Worm (Caenorhabditis elegans) whole organism, early embryonic: Measurements from ENCODE around the gene fbxb-64.

Experiments
- B0310.2 ChIP-seq: sonication (generic microtip); optimal IDR thresholded peaks from 2 replicates; lab custom pipeline; 2016; ENCODE audit warnings: mild to moderate bottlenecking, missing genetic modification characterization, missing compliant biosample characterization
- F13C5.2 ChIP-seq: sonication (generic microtip); optimal IDR thresholded peaks from 2 replicates; lab custom pipeline; 2017; ENCODE audit warnings: mild to moderate bottlenecking, missing genetic modification characterization, inconsistent platforms, missing compliant biosample characterization
- aly-1 ChIP-seq: sonication (generic microtip); optimal IDR thresholded peaks from 2 replicates; lab custom pipeline; 2016; ENCODE audit warnings: missing genetic modification characterization, missing compliant biosample characterization
- ama-1 ChIP-seq: fragments of 150-350 bp; optimal IDR thresholded peaks from 2 replicates; lab custom pipeline; 2014
- ceh-13 ChIP-seq: fragments of 200-800 bp; sonication (Bioruptor generic); optimal IDR thresholded peaks from 2 replicates; lab custom pipeline; 2018; ENCODE audit warnings: mild to moderate bottlenecking, missing genetic modification characterization, missing compliant biosample characterization
- ceh-36 ChIP-seq: sonication (generic microtip); optimal IDR thresholded peaks from 2 replicates; lab custom pipeline; 2016; ENCODE audit warnings: missing genetic modification characterization, inconsistent platforms, missing compliant biosample characterization
- ets-7 ChIP-seq: sonication (generic microtip); optimal IDR thresholded peaks from 2 replicates; lab custom pipeline; 2016; ENCODE audit warnings: missing genotype, missing genetic modification characterization, missing compliant biosample characterization
- flt-1 ChIP-seq: fragments of 200-800 bp; sonication (Bioruptor generic); IDR thresholded peaks from 2 replicates; pipeline ENCODE4 v1.3.6; 2022; ENCODE audit warnings: missing genetic modification characterization, missing compliant biosample characterization
- hmbx-1 ChIP-seq: sonication (generic microtip); optimal IDR thresholded peaks from 2 replicates; lab custom pipeline; 2016; ENCODE audit warnings: mild to moderate bottlenecking, missing genetic modification characterization, missing compliant biosample characterization
- hmg-4 ChIP-seq: fragments of 200-800 bp; sonication (Bioruptor generic); optimal IDR thresholded peaks from 2 replicates; lab custom pipeline; 2018; ENCODE audit warnings: mild to moderate bottlenecking, missing genetic modification characterization, missing compliant biosample characterization
- hnd-1 ChIP-seq: sonication (generic microtip); optimal IDR thresholded peaks from 2 replicates; lab custom pipeline; 2016; ENCODE audit warnings: missing genetic modification characterization, missing compliant biosample characterization
- pes-1 ChIP-seq: fragments of 200-800 bp; sonication (Bioruptor generic); IDR thresholded peaks from 2 replicates; pipeline ENCODE4 v1.3.6; 2022; ENCODE audit warnings: missing genetic modification reagents, missing genetic modification characterization, missing compliant biosample characterization
- scrt-1 ChIP-seq: fragments of 200-800 bp; sonication (Bioruptor generic); IDR thresholded peaks from 2 replicates; pipeline ENCODE4 v1.3.6; 2022; ENCODE audit warnings: missing genetic modification characterization, missing compliant biosample characterization
- sea-1 ChIP-seq: fragments of 200-800 bp; sonication (Bioruptor generic); conservative IDR thresholded peaks from 2 replicates; pipeline ENCODE4 v1.3.6; 2022; ENCODE audit warnings: missing genetic modification characterization, missing compliant biosample characterization
- tbx-11 ChIP-seq: fragments of 200-800 bp; sonication (Bioruptor generic); IDR thresholded peaks from 2 replicates; pipeline ENCODE4 v1.3.6; 2022; ENCODE audit warnings: missing genetic modification characterization, missing compliant biosample characterization
- tbx-37 ChIP-seq: fragments of 200-800 bp; sonication (Bioruptor generic); conservative IDR thresholded peaks from 2 replicates; pipeline ENCODE4 v1.3.6; 2022; ENCODE audit warnings: missing genetic modification reagents, missing genetic modification characterization, missing compliant biosample characterization
- tra-4 ChIP-seq: sonication (generic microtip); optimal IDR thresholded peaks from 2 replicates; lab custom pipeline; 2017; ENCODE audit warnings: missing genetic modification characterization, missing compliant biosample characterization

Gene fbxb-64

ce11 chrV:19288073-19288805 is 24.8 kb upstream of the fbxb-64 start, which contains the start of the genes F55C9.3 and fbxb-57:
TSS of gene F55C9.3 (minus strand) at chrV:19288173.
TSS of gene fbxb-57 (plus strand) at chrV:19288755.
- no peak for TF ChIP-seq ceh-36 (tag; lab: Kevin White, UChicago)
- no peak for TF ChIP-seq ets-7 (tag; lab: Kevin White, UChicago)
- no peak for TF ChIP-seq hmg-4 (GFP tag; lab: Kevin White, UChicago)
- no peak for TF ChIP-seq F13C5.2 (tag; lab: Kevin White, UChicago)
- no peak for TF ChIP-seq hnd-1 (tag; lab: Kevin White, UChicago)
- TF ChIP-seq tra-4, result no peak
- no peak for TF ChIP-seq tbx-11 (GFP tag; lab: Robert Waterston, UW)
- TF ChIP-seq pes-1 (GFP tag; lab: Robert Waterston, UW), result no peak
- no peak for TF ChIP-seq flt-1 (GFP tag; lab: Robert Waterston, UW)
- TF ChIP-seq aly-1 (tag; lab: Kevin White, UChicago), result no peak
- TF ChIP-seq tbx-37 (GFP tag; lab: Robert Waterston, UW), result no peak
- TF ChIP-seq sea-1 (GFP tag; lab: Robert Waterston, UW), result no peak
- TF ChIP-seq hmbx-1, result no peak
- TF ChIP-seq ama-1 (lab: Kevin White, UChicago), result no peak
- TF ChIP-seq ceh-13 (GFP tag; lab: Kevin White, UChicago), result no peak
- TF ChIP-seq scrt-1 (GFP tag; lab: Robert Waterston, UW), result no peak

DNA sequence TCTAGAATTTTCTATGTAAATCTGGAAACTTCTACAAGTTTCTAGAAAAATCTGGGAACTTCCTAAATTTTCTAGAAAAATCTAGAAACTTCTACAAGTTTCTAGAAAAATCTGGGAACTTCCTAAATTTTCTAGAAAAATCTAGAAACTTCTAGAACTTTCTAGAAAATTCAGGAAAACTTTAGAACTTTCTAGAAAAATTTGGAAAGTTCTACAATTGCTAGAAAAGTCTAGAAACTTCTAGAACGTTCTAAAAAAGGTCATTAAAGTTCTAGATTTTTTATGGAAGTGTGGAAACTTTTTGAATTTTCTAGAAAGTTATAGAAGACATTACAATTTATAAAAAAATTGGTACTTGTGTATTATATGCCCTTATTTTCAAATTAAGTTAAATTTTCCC is 20.1 kb upstream of the fbxb-64 start, which contains the start of gene F55C9.5:
Gene F55C9.5, minus strand, starts transcription at position 101 of the 400 bp plus-strand sequence.
- TF ChIP-seq hmbx-1, result no peak

DNA sequence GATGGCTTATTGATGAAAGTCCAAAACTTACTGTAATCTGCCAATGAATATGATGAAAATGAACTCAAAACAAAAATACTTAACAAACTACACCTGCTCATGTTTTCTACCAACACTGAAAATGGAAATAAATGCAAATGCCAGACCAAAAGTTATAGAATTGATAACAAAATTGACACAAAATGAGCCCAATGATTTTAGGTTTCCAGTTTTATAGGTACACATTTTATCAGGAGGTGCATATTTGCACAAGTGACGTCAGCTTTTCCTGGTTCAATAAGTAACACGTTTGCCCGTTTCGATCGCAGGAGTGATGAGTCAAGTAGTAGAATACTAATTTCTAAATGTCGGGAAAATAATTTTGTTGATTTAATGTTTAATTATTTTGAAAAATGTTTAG is 16.4 kb upstream of the fbxb-64 start, which contains the start of gene F55C9.6:
Gene F55C9.6, minus strand, starts transcription at position 101 of the 400 bp plus-strand sequence.
- no peak for TF ChIP-seq aly-1 (tag; lab: Kevin White, UChicago)
- no peak for TF ChIP-seq ama-1 (lab: Kevin White, UChicago)
- TF ChIP-seq hnd-1 (tag; lab: Kevin White, UChicago), result no peak

- TF ChIP-seq ama-1 (lab: Kevin White, UChicago), result no peak
- no peak for TF ChIP-seq ceh-13 (GFP tag; lab: Kevin White, UChicago)
- no peak for TF ChIP-seq tra-4
- no peak for TF ChIP-seq flt-1 (GFP tag; lab: Robert Waterston, UW)
- no peak for TF ChIP-seq sea-1 (GFP tag; lab: Robert Waterston, UW)
- no peak for TF ChIP-seq pes-1 (GFP tag; lab: Robert Waterston, UW)
- TF ChIP-seq scrt-1 (GFP tag; lab: Robert Waterston, UW), result no peak
- TF ChIP-seq B0310.2 (tag; lab: Kevin White, UChicago), result no peak
Measured at ce11 chrV:19297510-19297909, 15.6 kb upstream of the fbxb-64 start, which contains the start of gene fbxb-60. TSS of gene fbxb-60 (plus strand) at chrV:19297810.

DNA sequence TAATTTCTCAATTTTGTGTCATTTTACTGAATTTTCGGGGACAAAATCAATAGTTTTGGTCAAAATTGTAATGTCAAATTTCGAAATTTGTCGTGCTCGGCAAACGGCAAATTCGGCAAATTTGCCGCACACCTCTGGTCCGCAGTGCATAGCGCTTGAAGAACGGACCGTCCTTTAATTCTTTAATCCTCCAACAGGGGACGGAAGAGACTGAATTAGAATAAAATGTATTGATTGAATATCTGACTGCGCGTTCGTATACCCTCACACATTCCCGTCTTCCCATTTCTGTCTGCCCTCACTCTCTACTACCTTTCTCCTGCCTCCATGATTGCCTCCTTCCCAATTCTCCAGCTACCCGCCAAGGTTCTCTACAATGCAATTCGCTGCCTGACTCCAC is 13.8 kb upstream of the fbxb-64 start, which contains the start of gene F55C9.14:
Gene F55C9.14, plus strand, starts transcription at position 301 of the 400 bp plus-strand sequence.
- TF ChIP-seq ets-7 (tag; lab: Kevin White, UChicago) (no peak), ceh-36 (tag; lab: Kevin White, UChicago) (no peak), ama-1 (lab: Kevin White, UChicago) (no peak), tbx-37 (GFP tag; lab: Robert Waterston, UW) (no peak), hnd-1 (tag; lab: Kevin White, UChicago) (no peak), scrt-1 (GFP tag; lab: Robert Waterston, UW) (no peak), pes-1 (GFP tag; lab: Robert Waterston, UW) (no peak), hmbx-1 (no peak), sea-1 (GFP tag; lab: Robert Waterston, UW) (no peak), aly-1 (tag; lab: Kevin White, UChicago) (no peak), tbx-11 (GFP tag; lab: Robert Waterston, UW) (no peak), F13C5.2 (tag; lab: Kevin White, UChicago) (no peak)

DNA sequence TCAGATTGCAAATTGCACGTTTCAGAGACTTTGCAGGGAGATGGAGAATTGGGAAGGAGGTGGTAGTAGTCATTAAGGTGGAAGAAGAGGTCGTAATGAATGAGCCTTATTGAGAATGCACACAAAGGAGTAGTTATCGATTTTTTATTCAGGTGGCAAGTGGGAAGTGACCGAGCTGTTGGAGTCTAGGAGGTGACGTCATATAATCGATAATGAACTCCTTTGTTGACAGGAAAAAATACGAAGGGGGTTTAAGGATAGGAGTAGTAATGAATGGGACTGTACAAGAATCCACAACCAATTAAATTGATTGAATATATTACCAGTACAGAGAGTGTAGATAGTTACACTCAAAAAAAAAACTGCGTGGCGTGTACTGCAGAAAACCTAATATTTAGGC is 11.1 kb upstream of the fbxb-64 start, which contains the start of gene fbxb-62:
Gene fbxb-62, minus strand, starts transcription at position 101 of the 400 bp plus-strand sequence.
- TF ChIP-seq ama-1 (lab: Kevin White, UChicago) (no peak), sea-1 (GFP tag; lab: Robert Waterston, UW) (no peak), scrt-1 (GFP tag; lab: Robert Waterston, UW) (no peak), ets-7 (tag; lab: Kevin White, UChicago) (no peak), ceh-13 (GFP tag; lab: Kevin White, UChicago) (no peak)

DNA sequence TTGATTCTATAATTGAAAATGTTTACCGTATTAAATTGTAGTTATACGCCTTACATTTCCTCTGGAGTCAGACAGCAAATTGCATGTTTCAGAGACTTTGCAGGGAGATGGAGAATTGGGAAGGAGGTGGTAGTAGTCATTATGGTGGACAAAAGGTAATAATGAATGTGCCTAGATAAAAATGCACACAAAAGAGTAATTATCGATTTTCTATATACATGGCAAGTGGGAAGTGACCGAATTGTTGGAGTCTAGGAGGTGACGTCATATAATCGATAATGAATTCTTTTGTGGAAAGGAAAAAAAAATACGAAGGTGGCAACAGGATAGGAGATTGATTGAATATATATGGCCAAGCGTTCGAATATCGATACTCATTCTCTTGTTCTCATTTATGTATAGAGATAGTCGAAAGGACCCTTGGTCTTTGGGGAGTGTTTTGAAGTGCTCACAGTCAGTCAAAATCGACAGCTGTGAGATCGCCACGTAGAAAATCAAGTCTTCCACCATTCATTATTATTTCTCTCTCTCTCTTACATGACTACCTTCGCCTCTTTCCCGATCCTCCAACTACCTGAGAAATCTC is 9.4 kb upstream of the fbxb-64 start, which contains the start of the genes fbxb-63 and fbxb-61:
Gene fbxb-63, minus strand, starts transcription at position 142 of the 586 bp plus-strand sequence.
Gene fbxb-61, plus strand, starts transcription at position 536 of the 586 bp plus-strand sequence.
- TF ChIP-seq hmbx-1 (no peak), hnd-1 (tag; lab: Kevin White, UChicago) (no peak), tbx-11 (GFP tag; lab: Robert Waterston, UW) (no peak), ceh-13 (GFP tag; lab: Kevin White, UChicago) (no peak), ceh-36 (tag; lab: Kevin White, UChicago) (no peak), tbx-37 (GFP tag; lab: Robert Waterston, UW) (no peak), flt-1 (GFP tag; lab: Robert Waterston, UW) (no peak), pes-1 (GFP tag; lab: Robert Waterston, UW) (no peak), ama-1 (lab: Kevin White, UChicago) (no peak), hmg-4 (GFP tag; lab: Kevin White, UChicago) (no peak), scrt-1 (GFP tag; lab: Robert Waterston, UW) (no peak), B0310.2 (tag; lab: Kevin White, UChicago) (no peak), ets-7 (tag; lab: Kevin White, UChicago) (no peak), sea-1 (GFP tag; lab: Robert Waterston, UW) (no peak)
